Fruit fly (Drosophila melanogaster) whole organism, adult: ENCODE results near the gene chrb.

Experiments
- CG11617 ChIP-seq: fragments of 200-800 bp; sonication (Bioruptor generic); optimal IDR thresholded peaks from 2 replicates; lab custom pipeline; 2017; ENCODE audit warnings: mild to moderate bottlenecking, missing biosample characterization, missing genetic modification reagents, missing genetic modification characterization
- CG12768 ChIP-seq: fragments of 200-800 bp; sonication (Bioruptor generic); optimal IDR thresholded peaks from 2 replicates; lab custom pipeline; 2017; ENCODE audit warnings: missing biosample characterization, missing genetic modification characterization, mild to moderate bottlenecking, moderate library complexity, missing genetic modification reagents
- CG14711 ChIP-seq: fragments of 200-800 bp; sonication (Bioruptor generic); optimal IDR thresholded peaks from 2 replicates; lab custom pipeline; 2018; ENCODE audit warnings: missing biosample characterization, mild to moderate bottlenecking, missing genetic modification characterization, moderate library complexity
- CG1620 ChIP-seq: fragments of 200-800 bp; sonication (Bioruptor generic); optimal IDR thresholded peaks from 2 replicates; lab custom pipeline; 2016; ENCODE audit warnings: missing biosample characterization, missing genetic modification characterization
- CG33017 ChIP-seq: fragments of 200-800 bp; sonication (Bioruptor generic); optimal IDR thresholded peaks from 2 replicates; lab custom pipeline; 2018; ENCODE audit warnings: missing biosample characterization, mild to moderate bottlenecking, missing genetic modification characterization, moderate library complexity
- CG5204 ChIP-seq: fragments of 200-800 bp; sonication (Bioruptor generic); optimal IDR thresholded peaks from 2 replicates; lab custom pipeline; 2016; ENCODE audit warnings: missing biosample characterization, missing genetic modification characterization
- CG7045 ChIP-seq: fragments of 200-800 bp; sonication (Bioruptor generic); optimal IDR thresholded peaks from 2 replicates; lab custom pipeline; 2017; ENCODE audit warnings: missing biosample characterization, mild to moderate bottlenecking, missing genetic modification characterization
- CG7101 ChIP-seq: fragments of 200-800 bp; sonication (Bioruptor generic); optimal IDR thresholded peaks from 2 replicates; lab custom pipeline; 2018; ENCODE audit warnings: missing biosample characterization, mild to moderate bottlenecking, missing genetic modification characterization, moderate library complexity
- Clk ChIP-seq: fragments of 200-800 bp; sonication (Bioruptor generic); optimal IDR thresholded peaks from 2 replicates; lab custom pipeline; 2017; ENCODE audit warnings: missing biosample characterization, missing genetic modification characterization
- Crg-1 ChIP-seq: fragments of 200-800 bp; sonication (Bioruptor generic); optimal IDR thresholded peaks from 2 replicates; lab custom pipeline; 2016; ENCODE audit warnings: missing biosample characterization, missing genetic modification characterization
- Hr96 ChIP-seq: fragments of 200-800 bp; sonication (Bioruptor generic); optimal IDR thresholded peaks from 2 replicates; lab custom pipeline; 2016; ENCODE audit warnings: missing biosample characterization, missing genetic modification characterization
- Mnt ChIP-seq: fragments of 200-800 bp; sonication (Bioruptor generic); optimal IDR thresholded peaks from 2 replicates; lab custom pipeline; 2016; ENCODE audit warnings: missing biosample characterization, mild to moderate bottlenecking, missing genetic modification characterization
- bab1 ChIP-seq: fragments of 200-800 bp; sonication (Bioruptor generic); optimal IDR thresholded peaks from 3 replicates; lab custom pipeline; 2019; ENCODE audit warnings: missing biosample characterization, mild to moderate bottlenecking, missing genetic modification characterization, moderate library complexity
- cic ChIP-seq: fragments of 200-800 bp; sonication (Bioruptor generic); optimal IDR thresholded peaks from 2 replicates; lab custom pipeline; 2017; ENCODE audit warnings: missing biosample characterization, mild to moderate bottlenecking, missing genetic modification characterization, moderate library complexity
- cnc ChIP-seq, 2 experiments: fragments of >200 bp; optimal IDR thresholded peaks; 2 replicates each; lab custom pipeline; 2017
- kay ChIP-seq: fragments of 200-800 bp; sonication (Bioruptor generic); peaks from one replicate; lab custom pipeline; 2016; ENCODE audit warnings: missing biosample characterization, missing genetic modification characterization, borderline replicate concordance
- ovo ChIP-seq: fragments of 200-800 bp; sonication (Bioruptor generic); optimal IDR thresholded peaks from 2 replicates; lab custom pipeline; 2016; ENCODE audit warnings: missing biosample characterization, missing genetic modification characterization
- pad ChIP-seq: fragments of 200-800 bp; sonication (Bioruptor generic); optimal IDR thresholded peaks from 3 replicates; lab custom pipeline; 2017; ENCODE audit warnings: missing biosample characterization, missing genetic modification characterization, mild to moderate bottlenecking, moderate library complexity, missing genetic modification reagents
- tj ChIP-seq: fragments of 200-800 bp; sonication (Bioruptor generic); optimal IDR thresholded peaks from 3 replicates; lab custom pipeline; 2017; ENCODE audit warnings: missing biosample characterization, mild to moderate bottlenecking, missing genetic modification characterization, moderate library complexity
- toe ChIP-seq: fragments of 200-800 bp; sonication (Bioruptor generic); optimal IDR thresholded peaks from 2 replicates; lab custom pipeline; 2016; ENCODE audit warnings: missing biosample characterization, missing genetic modification characterization

The chrb gene

dm6 chr3L:11458370-11458769 is 29.0 kb upstream of the chrb start, which contains the start of the genes CG12289 and CG7551:
TSS of gene CG12289 (minus strand) at chr3L:11458470.
TSS of gene CG7551 (plus strand) at chr3L:11458490.
- TF ChIP-seq CG1620 (GFP tag; lab: Kevin White, UChicago) (no peak), ovo (GFP tag; lab: Kevin White, UChicago) (no peak), Clk (GFP tag; lab: Kevin White, UChicago) (no peak), kay (GFP tag; lab: Kevin White, UChicago) (no peak), CG11617 (GFP tag; lab: Kevin White, UChicago) (no peak), CG5204 (no peak), Hr96 (no peak), cic (GFP tag; lab: Kevin White, UChicago) (no peak), CG33017 (tag; lab: Kevin White, UChicago) (no peak), bab1 (no peak), CG7101 (tag; lab: Kevin White, UChicago) (no peak), pad (GFP tag; lab: Kevin White, UChicago) (no peak), toe (no peak), CG7045 (GFP tag; lab: Kevin White, UChicago) (no peak), cnc (optimal IDR thresholded peaks at IDR 0.05; lab: Kevin White, UChicago) (no peak), CG14711 (tag; lab: Kevin White, UChicago) (no peak)

DNA sequence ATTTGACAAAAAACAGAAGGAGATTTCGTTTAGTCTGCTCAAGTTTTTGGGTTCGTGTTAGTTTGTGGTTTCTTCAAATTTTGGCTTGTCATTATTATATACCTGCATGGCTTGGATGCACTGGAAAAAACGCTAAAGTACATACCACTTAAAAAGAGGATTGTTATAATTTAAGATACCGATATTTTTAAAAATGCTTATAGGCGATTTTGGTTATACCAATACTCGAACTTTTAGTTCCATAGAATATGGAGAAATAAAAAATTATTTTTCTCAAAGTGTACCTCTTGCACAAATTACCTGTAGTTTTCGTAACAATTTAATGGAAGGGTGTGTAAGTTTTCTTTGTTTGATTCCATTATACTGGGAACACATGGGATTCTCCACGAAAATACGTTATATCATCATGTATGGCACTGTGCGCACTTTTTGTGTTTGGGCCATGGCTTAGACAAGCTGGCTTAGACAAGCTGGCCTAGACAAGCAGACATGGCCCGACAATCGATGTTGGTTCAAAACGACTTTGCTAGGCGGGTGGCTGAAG is 21.9 kb upstream of the chrb start, which contains the start of gene Fum3:
Gene Fum3, minus strand, starts transcription at position 494 of the 544 bp plus-strand sequence.
- TF ChIP-seq tj (GFP tag; lab: Kevin White, UChicago) (no peak), Crg-1 (GFP tag; lab: Kevin White, UChicago) (no peak), CG14711 (tag; lab: Kevin White, UChicago) (no peak), CG1620 (GFP tag; lab: Kevin White, UChicago) (no peak), cic (GFP tag; lab: Kevin White, UChicago) (no peak), CG33017 (tag; lab: Kevin White, UChicago) (no peak), toe (no peak), ovo (GFP tag; lab: Kevin White, UChicago) (no peak), Clk (GFP tag; lab: Kevin White, UChicago) (no peak), Mnt (no peak), pad (GFP tag; lab: Kevin White, UChicago) (no peak), kay (GFP tag; lab: Kevin White, UChicago) (no peak), CG5204 (no peak), cnc (optimal IDR thresholded peaks at IDR 0.05; lab: Kevin White, UChicago) (no peak), bab1 (no peak), Hr96 (no peak), CG7045 (GFP tag; lab: Kevin White, UChicago) (no peak), CG11617 (GFP tag; lab: Kevin White, UChicago) (no peak), CG12768 (GFP tag; lab: Kevin White, UChicago) (no peak)

- TF ChIP-seq Crg-1 (GFP tag; lab: Kevin White, UChicago) (no peak), CG7101 (tag; lab: Kevin White, UChicago) (no peak), CG11617 (GFP tag; lab: Kevin White, UChicago) (no peak), CG12768 (GFP tag; lab: Kevin White, UChicago) (no peak), cnc (optimal IDR thresholded peaks at IDR 0.05; lab: Kevin White, UChicago) (no peak), Clk (GFP tag; lab: Kevin White, UChicago) (no peak), toe (no peak), ovo (GFP tag; lab: Kevin White, UChicago) (no peak), CG1620 (GFP tag; lab: Kevin White, UChicago) (no peak), pad (GFP tag; lab: Kevin White, UChicago) (no peak), CG33017 (tag; lab: Kevin White, UChicago) (no peak), Mnt (no peak), CG7045 (GFP tag; lab: Kevin White, UChicago) (no peak), CG5204 (no peak), CG14711 (tag; lab: Kevin White, UChicago) (no peak), kay (GFP tag; lab: Kevin White, UChicago) (no peak), tj (GFP tag; lab: Kevin White, UChicago) (no peak), Hr96 (no peak)
Observed at dm6 chr3L:11466985-11467384, 20.4 kb upstream of the chrb start.

DNA sequence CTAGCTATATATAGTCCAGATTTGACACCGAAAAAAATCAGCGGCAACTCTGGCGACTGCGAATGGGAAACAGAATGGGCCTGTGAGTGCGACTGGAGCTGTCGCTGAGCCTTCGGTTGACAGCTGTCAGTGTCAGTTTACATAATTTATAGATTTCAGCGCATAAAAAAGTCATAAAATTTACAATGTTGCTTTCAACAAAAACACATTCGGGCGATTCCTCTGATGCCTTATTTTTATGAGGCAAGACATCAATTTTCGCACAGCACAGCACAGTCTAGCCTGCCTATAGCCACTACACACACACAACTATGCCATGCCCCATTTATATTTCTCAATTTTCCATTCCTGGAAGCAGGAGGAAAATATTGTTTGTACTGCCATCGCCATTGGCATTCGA is 15.0 kb upstream of the chrb start:
- TF ChIP-seq kay (GFP tag; lab: Kevin White, UChicago) (no peak), CG7045 (GFP tag; lab: Kevin White, UChicago) (no peak), Mnt (no peak), CG1620 (GFP tag; lab: Kevin White, UChicago) (no peak), CG33017 (tag; lab: Kevin White, UChicago) (no peak), pad (GFP tag; lab: Kevin White, UChicago) (no peak), tj (GFP tag; lab: Kevin White, UChicago) (no peak), CG5204 (no peak), CG7101 (tag; lab: Kevin White, UChicago) (no peak)

dm6 chr3L:11472991-11473390 is 14.4 kb upstream of the chrb start, which contains the start of gene Vha16-3:
TSS of gene Vha16-3 (plus strand) at chr3L:11473291.
- TF ChIP-seq CG5204 = no peak
- no peak for TF ChIP-seq cic (GFP tag; lab: Kevin White, UChicago)
- TF ChIP-seq kay (GFP tag; lab: Kevin White, UChicago) = no peak
- TF ChIP-seq bab1 = no peak
- TF ChIP-seq ovo (GFP tag; lab: Kevin White, UChicago) = no peak
- TF ChIP-seq toe = no peak
- TF ChIP-seq CG7045 (GFP tag; lab: Kevin White, UChicago) = no peak
- no peak for TF ChIP-seq CG33017 (tag; lab: Kevin White, UChicago)

- no peak for TF ChIP-seq kay (GFP tag; lab: Kevin White, UChicago)
- TF ChIP-seq cic (GFP tag; lab: Kevin White, UChicago) = no peak
- no peak for TF ChIP-seq toe
- no peak for TF ChIP-seq bab1
- no peak for TF ChIP-seq pad (GFP tag; lab: Kevin White, UChicago)
- TF ChIP-seq cnc (optimal IDR thresholded peaks at IDR 0.05; lab: Kevin White, UChicago) = no peak
- no peak for TF ChIP-seq CG5204
- no peak for TF ChIP-seq CG12768 (GFP tag; lab: Kevin White, UChicago)
- no peak for TF ChIP-seq ovo (GFP tag; lab: Kevin White, UChicago)
- no peak for TF ChIP-seq CG14711 (tag; lab: Kevin White, UChicago)
- no peak for TF ChIP-seq CG7101 (tag; lab: Kevin White, UChicago)
- no peak for TF ChIP-seq Clk (GFP tag; lab: Kevin White, UChicago)
- no peak for TF ChIP-seq CG33017 (tag; lab: Kevin White, UChicago)
- TF ChIP-seq Crg-1 (GFP tag; lab: Kevin White, UChicago) = no peak
Observed at dm6 chr3L:11474658-11475057, 12.7 kb upstream of the chrb start, which contains the start of gene Vha16-2. TSS of gene Vha16-2 (plus strand) at chr3L:11474958.
